Worm (Caenorhabditis elegans): ENCODE data around the gene ZK637.4.

ZK637.4 gene

DNA sequence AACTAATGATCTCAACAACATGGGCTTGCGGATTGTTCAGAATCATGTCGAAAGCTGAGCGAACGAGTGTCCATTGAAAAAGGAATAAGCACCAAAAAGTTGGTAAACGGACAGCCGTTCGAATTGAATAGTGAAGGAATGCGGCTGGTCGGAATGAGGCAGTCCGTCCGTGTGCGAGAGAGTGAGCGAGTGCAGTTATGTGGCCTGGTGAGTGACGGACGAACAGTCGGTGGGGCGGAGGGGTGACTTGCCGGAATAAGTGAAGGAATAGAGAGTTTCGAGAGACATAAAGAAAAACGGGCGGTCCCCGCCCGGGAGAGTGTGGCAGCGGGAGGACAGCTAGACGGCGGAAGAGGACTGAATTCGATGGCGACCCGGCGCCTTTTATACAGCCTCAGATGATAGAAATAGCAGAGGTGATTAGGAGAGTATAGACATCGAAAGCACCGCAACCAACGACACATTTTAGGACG is 28.2 kb upstream of the ZK637.4 start (continued):
- TF ChIP-seq akir-1 (GFP tag; optimal IDR thresholded peaks at IDR 0.05) (peak; percentile 41), dpl-1 (GFP tag; optimal IDR thresholded peaks at IDR 0.05) (no peak), zfh-2 (GFP tag; conservative IDR thresholded peaks at IDR 0.05) (peak; percentile 98), repo-1 (tag; optimal IDR thresholded peaks at IDR 0.05) (peak; percentile 66), bed-2 (GFP tag; IDR thresholded peaks at IDR 0.05) (no peak), sdz-38 (tag; optimal IDR thresholded peaks at IDR 0.05) (no peak), gei-17 (GFP tag; optimal IDR thresholded peaks at IDR 0.05) (peak; percentile 74), F22D6.2 (tag; optimal IDR thresholded peaks at IDR 0.05) (peak; percentile 52), rec-8 (tag; optimal IDR thresholded peaks at IDR 0.05) (no peak), F39B2.1 (GFP tag; IDR thresholded peaks at IDR 0.05) (no peak), hrde-1 (tag; optimal IDR thresholded peaks at IDR 0.05; ENCODE audit: borderline replicate concordance) (no peak), Y79H2A.3 (GFP tag; conservative IDR thresholded peaks at IDR 0.05) (no peak), C17E4.6 (GFP tag; IDR thresholded peaks at IDR 0.05) (no peak), mxl-1 (tag; optimal IDR thresholded peaks at IDR 0.05) (no peak), ztf-28 (GFP tag; IDR thresholded peaks at IDR 0.05) (no peak), ztf-26 (tag; optimal IDR thresholded peaks at IDR 0.05) (peak; percentile 87), lin-40 (tag; optimal IDR thresholded peaks at IDR 0.05) (peak; percentile 55), K12H6.12 (tag; optimal IDR thresholded peaks at IDR 0.05) (peak; percentile 58), ceh-91 (GFP tag; IDR thresholded peaks at IDR 0.05) (no peak), D2030.7 (GFP tag; IDR thresholded peaks at IDR 0.05) (no peak), tbx-9 (tag; optimal IDR thresholded peaks at IDR 0.05; ENCODE audit: borderline replicate concordance) (no peak), F49E8.2 (tag; optimal IDR thresholded peaks at IDR 0.05; ENCODE audit: insufficient read depth) (peak; percentile 14), him-1 (tag; optimal IDR thresholded peaks at IDR 0.05) (no peak), die-1 (tag; optimal IDR thresholded peaks at IDR 0.05) (no peak), hmg-20 (GFP tag; IDR thresholded peaks at IDR 0.05) (peak; percentile 63; the same call in 1 of the 2 replicates), ceh-100 (GFP tag; IDR thresholded peaks at IDR 0.05) (peak; percentile 54; the same call in 1 of the 2 replicates), F37B4.10 (GFP tag; IDR thresholded peaks at IDR 0.05) (0 out of 2 replicates have a peak, but pooled peaks have one; percentile 82), B0019.2 (GFP tag; conservative IDR thresholded peaks at IDR 0.05) (no peak), let-607 (tag; optimal IDR thresholded peaks at IDR 0.05) (peak; percentile 47 to 87), nfya-1 (tag; optimal IDR thresholded peaks at IDR 0.05; ENCODE audit: borderline replicate concordance, insufficient read depth) (no peak), attf-5 (GFP tag; optimal IDR thresholded peaks at IDR 0.05) (peak; percentile 72), aptf-2 (GFP tag; conservative IDR thresholded peaks at IDR 0.05) (no peak), egl-44 (GFP tag; IDR thresholded peaks at IDR 0.05) (peak; percentile 86), lin-35 (GFP tag; optimal IDR thresholded peaks at IDR 0.05) (no peak), F52B5.7 (tag; optimal IDR thresholded peaks at IDR 0.05) (peak; percentile 55), madf-6 (GFP tag; IDR thresholded peaks at IDR 0.05) (no peak), zim-3 (tag; optimal IDR thresholded peaks at IDR 0.05) (peak; percentile 33), F57A8.1 (GFP tag; optimal IDR thresholded peaks at IDR 0.05) (peak; percentile 46), nhr-90 (tag; optimal IDR thresholded peaks at IDR 0.05) (peak; percentile 80), F57C9.4 (tag; optimal IDR thresholded peaks at IDR 0.05) (no peak), dox-1 (GFP tag; IDR thresholded peaks at IDR 0.05) (peak; percentile 94), nhr-179 (tag; optimal IDR thresholded peaks at IDR 0.05) (no peak), ztf-22 (GFP tag; optimal IDR thresholded peaks at IDR 0.05) (peak; percentile 83), hmg-1.2 (GFP tag; IDR thresholded peaks at IDR 0.05) (peak; percentile 83), snpc-1.1 (tag; optimal IDR thresholded peaks at IDR 0.05; ENCODE audit: insufficient read depth) (no peak), Y56A3A.18 (GFP tag; IDR thresholded peaks at IDR 0.05) (peak; percentile 62; the same call in 1 of the 2 replicates), ekl-4 (GFP tag; IDR thresholded peaks at IDR 0.05) (peak; percentile 67)
